Fruit fly (Drosophila melanogaster): ENCODE results near the gene sbm.

The sbm gene

dm6 chrX:14582784-14583699 lies 19.3 kb downstream of the sbm start, which contains the start of the genes mRpS25 and nmdyn-D6 (continued):
- TF ChIP-seq CG4730 (GFP tag; IDR thresholded peaks at IDR 0.05) (0 out of 2 replicates have a peak, but pooled peaks have one; percentile 33), D19B (GFP tag; optimal IDR thresholded peaks at IDR 0.05) (no peak), Dip3 (GFP tag; optimal IDR thresholded peaks at IDR 0.05) (peak; percentile 16), zen2 (GFP tag; IDR thresholded peaks at IDR 0.05; ENCODE audit: partially characterized antibody) (0 out of 3 replicates have a peak, but pooled peaks have one; percentile 45), Doc3 (GFP tag; IDR thresholded peaks at IDR 0.05; ENCODE audit: partially characterized antibody) (0 out of 3 replicates have a peak, but pooled peaks have one; percentile 36), Xrp1 (GFP tag; IDR thresholded peaks at IDR 0.05) (peak; percentile 44; the same call in 1 of the 2 replicates), ara (GFP tag; IDR thresholded peaks at IDR 0.05) (no peak), CG12104 (GFP tag; optimal IDR thresholded peaks at IDR 0.05) (peak; percentile 34), CG10543 (GFP tag; optimal IDR thresholded peaks at IDR 0.05) (peak; percentile 10), HmgD (GFP tag; optimal IDR thresholded peaks at IDR 0.05) (no peak), sob (GFP tag; IDR thresholded peaks at IDR 0.05) (peak; percentile 23; the same call in 1 of the 2 replicates), fd96Cb (tag; optimal IDR thresholded peaks at IDR 0.05) (peak; percentile 30), Hr51 (GFP tag; optimal IDR thresholded peaks at IDR 0.05) (peak in 1 of 2 experiments; percentile 22), mam (GFP tag; optimal IDR thresholded peaks at IDR 0.05) (peak; percentile 24), CG17359 (tag; optimal IDR thresholded peaks at IDR 0.05) (peak; percentile 17), CG9215 (GFP tag; IDR thresholded peaks at IDR 0.05) (peak; percentile 37; the same call in 1 of the 2 replicates), bcd (GFP tag; optimal IDR thresholded peaks at IDR 0.05) (peak; percentile 22), B-H1 (GFP tag; IDR thresholded peaks at IDR 0.05) (no peak), CG32532 (GFP tag; IDR thresholded peaks at IDR 0.05) (peak; percentile 58), Nf-YC (tag; optimal IDR thresholded peaks at IDR 0.05) (peak; percentile 12), zfh1 (GFP tag; IDR thresholded peaks at IDR 0.05) (0 out of 3 replicates have a peak, but pooled peaks have one; percentile 35), fru (optimal IDR thresholded peaks at IDR 0.05) (no peak), Atf3 (GFP tag; optimal IDR thresholded peaks at IDR 0.05) (peak; percentile 11), CG9932 (GFP tag; IDR thresholded peaks at IDR 0.05) (peak; percentile 53), Hr3 (GFP tag; optimal IDR thresholded peaks at IDR 0.05) (peak; percentile 2), Eip74EF (GFP tag; optimal IDR thresholded peaks at IDR 0.05) (peak in 1 of 2 experiments; percentile 54), Opbp (GFP tag; IDR thresholded peaks at IDR 0.05; ENCODE audit: partially characterized antibody) (peak; percentile 22; the same call in 1 of the 3 replicates), CG18262 (tag; optimal IDR thresholded peaks at IDR 0.05) (peak; percentile 40), Antp (GFP tag; optimal IDR thresholded peaks at IDR 0.05) (peak; percentile 6), dmrt11E (tag; optimal IDR thresholded peaks at IDR 0.05) (peak; percentile 53), amos (GFP tag; IDR thresholded peaks at IDR 0.05; ENCODE audit: partially characterized antibody) (peak; percentile 63), Sin3A (optimal IDR thresholded peaks at IDR 0.05) (peak; percentile 15), CG1233 (GFP tag; optimal IDR thresholded peaks at IDR 0.05) (no peak), GATAe (GFP tag; conservative IDR thresholded peaks at IDR 0.05) (no peak), tio (GFP tag; optimal IDR thresholded peaks at IDR 0.05) (peak; percentile 50), CG11247 (GFP tag; IDR thresholded peaks at IDR 0.05) (0 out of 2 replicates have a peak, but pooled peaks have one; percentile 10), CG2116 (GFP tag; optimal IDR thresholded peaks at IDR 0.05) (no peak), Bgb (GFP tag; IDR thresholded peaks at IDR 0.05; ENCODE audit: partially characterized antibody) (0 out of 2 replicates have a peak, but pooled peaks have one; percentile 16), CG16815 (GFP tag; optimal IDR thresholded peaks at IDR 0.05) (peak; percentile 49), Myb (GFP tag; optimal IDR thresholded peaks at IDR 0.05) (peak; percentile 22), HLH4C (GFP tag; IDR thresholded peaks at IDR 0.05; ENCODE audit: partially characterized antibody) (0 out of 3 replicates have a peak, but pooled peaks have one; percentile 23), Hsf (GFP tag; optimal IDR thresholded peaks at IDR 0.05) (peak; percentile 44), grau (tag; optimal IDR thresholded peaks at IDR 0.05) (peak; percentile 27), ab (GFP tag; optimal IDR thresholded peaks at IDR 0.05) (no peak), MBD-R2 (GFP tag; IDR thresholded peaks at IDR 0.05) (peak; percentile 65), CG12391 (tag; optimal IDR thresholded peaks at IDR 0.05) (peak; percentile 35)
